Worm (Caenorhabditis elegans) whole organism, early embryonic: ENCODE results near the gene odr-3.

ENCODE experiments used
- B0310.2 ChIP-seq: sonication (generic microtip); optimal IDR thresholded peaks from 2 replicates; lab custom pipeline; 2016; ENCODE audit warnings: mild to moderate bottlenecking, missing genetic modification characterization, missing compliant biosample characterization
- F13C5.2 ChIP-seq: sonication (generic microtip); optimal IDR thresholded peaks from 2 replicates; lab custom pipeline; 2017; ENCODE audit warnings: mild to moderate bottlenecking, missing genetic modification characterization, inconsistent platforms, missing compliant biosample characterization
- aly-1 ChIP-seq: sonication (generic microtip); optimal IDR thresholded peaks from 2 replicates; lab custom pipeline; 2016; ENCODE audit warnings: missing genetic modification characterization, missing compliant biosample characterization
- ama-1 ChIP-seq: fragments of 150-350 bp; optimal IDR thresholded peaks from 2 replicates; lab custom pipeline; 2014
- ceh-13 ChIP-seq: fragments of 200-800 bp; sonication (Bioruptor generic); optimal IDR thresholded peaks from 2 replicates; lab custom pipeline; 2018; ENCODE audit warnings: mild to moderate bottlenecking, missing genetic modification characterization, missing compliant biosample characterization
- ceh-36 ChIP-seq: sonication (generic microtip); optimal IDR thresholded peaks from 2 replicates; lab custom pipeline; 2016; ENCODE audit warnings: missing genetic modification characterization, inconsistent platforms, missing compliant biosample characterization
- ets-7 ChIP-seq: sonication (generic microtip); optimal IDR thresholded peaks from 2 replicates; lab custom pipeline; 2016; ENCODE audit warnings: missing genotype, missing genetic modification characterization, missing compliant biosample characterization
- flt-1 ChIP-seq: fragments of 200-800 bp; sonication (Bioruptor generic); IDR thresholded peaks from 2 replicates; pipeline ENCODE4 v1.3.6; 2022; ENCODE audit warnings: missing genetic modification characterization, missing compliant biosample characterization
- hmbx-1 ChIP-seq: sonication (generic microtip); optimal IDR thresholded peaks from 2 replicates; lab custom pipeline; 2016; ENCODE audit warnings: mild to moderate bottlenecking, missing genetic modification characterization, missing compliant biosample characterization
- hmg-4 ChIP-seq: fragments of 200-800 bp; sonication (Bioruptor generic); optimal IDR thresholded peaks from 2 replicates; lab custom pipeline; 2018; ENCODE audit warnings: mild to moderate bottlenecking, missing genetic modification characterization, missing compliant biosample characterization
- hnd-1 ChIP-seq: sonication (generic microtip); optimal IDR thresholded peaks from 2 replicates; lab custom pipeline; 2016; ENCODE audit warnings: missing genetic modification characterization, missing compliant biosample characterization
- pes-1 ChIP-seq: fragments of 200-800 bp; sonication (Bioruptor generic); IDR thresholded peaks from 2 replicates; pipeline ENCODE4 v1.3.6; 2022; ENCODE audit warnings: missing genetic modification reagents, missing genetic modification characterization, missing compliant biosample characterization
- scrt-1 ChIP-seq: fragments of 200-800 bp; sonication (Bioruptor generic); IDR thresholded peaks from 2 replicates; pipeline ENCODE4 v1.3.6; 2022; ENCODE audit warnings: missing genetic modification characterization, missing compliant biosample characterization
- sea-1 ChIP-seq: fragments of 200-800 bp; sonication (Bioruptor generic); conservative IDR thresholded peaks from 2 replicates; pipeline ENCODE4 v1.3.6; 2022; ENCODE audit warnings: missing genetic modification characterization, missing compliant biosample characterization
- tbx-11 ChIP-seq: fragments of 200-800 bp; sonication (Bioruptor generic); IDR thresholded peaks from 2 replicates; pipeline ENCODE4 v1.3.6; 2022; ENCODE audit warnings: missing genetic modification characterization, missing compliant biosample characterization
- tbx-37 ChIP-seq: fragments of 200-800 bp; sonication (Bioruptor generic); conservative IDR thresholded peaks from 2 replicates; pipeline ENCODE4 v1.3.6; 2022; ENCODE audit warnings: missing genetic modification reagents, missing genetic modification characterization, missing compliant biosample characterization
- tra-4 ChIP-seq: sonication (generic microtip); optimal IDR thresholded peaks from 2 replicates; lab custom pipeline; 2017; ENCODE audit warnings: missing genetic modification characterization, missing compliant biosample characterization

odr-3 gene

ce11 chrV:13285284-13285683, 35.9 kb upstream of the odr-3 start:
- TF ChIP-seq hmbx-1 (tag; lab: Kevin White, UChicago) (no peak), ceh-36 (tag; lab: Kevin White, UChicago) (no peak)

- TF ChIP-seq flt-1 (no peak), ets-7 (tag; lab: Kevin White, UChicago) (no peak), scrt-1 (GFP tag; lab: Robert Waterston, UW) (no peak), sea-1 (no peak), hmbx-1 (tag; lab: Kevin White, UChicago) (no peak), tra-4 (tag; lab: Kevin White, UChicago) (no peak), tbx-11 (GFP tag; lab: Robert Waterston, UW) (no peak), hnd-1 (no peak), ama-1 (lab: Kevin White, UChicago) (no peak), ceh-36 (tag; lab: Kevin White, UChicago) (no peak), tbx-37 (GFP tag; lab: Robert Waterston, UW) (no peak), aly-1 (tag; lab: Kevin White, UChicago) (no peak), F13C5.2 (tag; lab: Kevin White, UChicago) (no peak), pes-1 (GFP tag; lab: Robert Waterston, UW) (no peak), hmg-4 (no peak), ceh-13 (no peak)
Measured at ce11 chrV:13282958-13283357, 33.6 kb upstream of the odr-3 start.

ce11 chrV:13280382-13280781, 31.0 kb upstream of the odr-3 start:
- TF ChIP-seq hnd-1 (no peak), tbx-11 (GFP tag; lab: Robert Waterston, UW) (no peak), ceh-36 (tag; lab: Kevin White, UChicago) (no peak), tbx-37 (GFP tag; lab: Robert Waterston, UW) (no peak), tra-4 (tag; lab: Kevin White, UChicago) (no peak), B0310.2 (tag; lab: Kevin White, UChicago) (no peak), hmbx-1 (tag; lab: Kevin White, UChicago) (no peak)

- TF ChIP-seq sea-1 (no peak), tra-4 (tag; lab: Kevin White, UChicago) (no peak), F13C5.2 (tag; lab: Kevin White, UChicago) (no peak), ama-1 (lab: Kevin White, UChicago) (no peak)
Measured at ce11 chrV:13275959-13276358, 26.6 kb upstream of the odr-3 start, which contains the start of gene F32F2.4. F32F2.4 (plus strand) TSS chrV:13276259.

ce11 chrV:13274615-13275014, 25.3 kb upstream of the odr-3 start:
- TF ChIP-seq ceh-13, result no peak
- TF ChIP-seq hmg-4, result no peak
- no peak for TF ChIP-seq hnd-1
- TF ChIP-seq pes-1 (GFP tag; lab: Robert Waterston, UW), result no peak
- TF ChIP-seq flt-1, result no peak
- no peak for TF ChIP-seq ceh-36 (tag; lab: Kevin White, UChicago)
- TF ChIP-seq tra-4 (tag; lab: Kevin White, UChicago), result no peak
- no peak for TF ChIP-seq ets-7 (tag; lab: Kevin White, UChicago)

- no peak for TF ChIP-seq tra-4 (tag; lab: Kevin White, UChicago)
- TF ChIP-seq ets-7 (tag; lab: Kevin White, UChicago), result no peak
- TF ChIP-seq F13C5.2 (tag; lab: Kevin White, UChicago), result no peak
- TF ChIP-seq ceh-13, result no peak
- TF ChIP-seq hmbx-1 (tag; lab: Kevin White, UChicago), result no peak
- TF ChIP-seq scrt-1 (GFP tag; lab: Robert Waterston, UW), result no peak
- no peak for TF ChIP-seq tbx-11 (GFP tag; lab: Robert Waterston, UW)
- TF ChIP-seq ceh-36 (tag; lab: Kevin White, UChicago), result no peak
- TF ChIP-seq tbx-37 (GFP tag; lab: Robert Waterston, UW), result no peak
- no peak for TF ChIP-seq aly-1 (tag; lab: Kevin White, UChicago)
- TF ChIP-seq hnd-1, result no peak
- TF ChIP-seq sea-1, result no peak
- no peak for TF ChIP-seq pes-1 (GFP tag; lab: Robert Waterston, UW)
- no peak for TF ChIP-seq hmg-4
- no peak for TF ChIP-seq B0310.2 (tag; lab: Kevin White, UChicago)
- no peak for TF ChIP-seq flt-1
- no peak for TF ChIP-seq ama-1 (lab: Kevin White, UChicago)
Measured at ce11 chrV:13273302-13273701, 24.0 kb upstream of the odr-3 start.

ce11 chrV:13272275-13272674, 22.9 kb upstream of the odr-3 start:
- no peak for TF ChIP-seq ceh-36 (tag; lab: Kevin White, UChicago)
- no peak for TF ChIP-seq pes-1 (GFP tag; lab: Robert Waterston, UW)
- no peak for TF ChIP-seq aly-1 (tag; lab: Kevin White, UChicago)
- no peak for TF ChIP-seq tra-4 (tag; lab: Kevin White, UChicago)
- TF ChIP-seq ets-7 (tag; lab: Kevin White, UChicago), result no peak

ce11 chrV:13269228-13269630, 19.9 kb upstream of the odr-3 start:
- TF ChIP-seq ama-1 (lab: Kevin White, UChicago), result no peak
- no peak for TF ChIP-seq tra-4 (tag; lab: Kevin White, UChicago)
- TF ChIP-seq scrt-1 (GFP tag; lab: Robert Waterston, UW), result no peak
- TF ChIP-seq flt-1, result no peak
- TF ChIP-seq ets-7 (tag; lab: Kevin White, UChicago), result no peak
- no peak for TF ChIP-seq hnd-1
- no peak for TF ChIP-seq F13C5.2 (tag; lab: Kevin White, UChicago)
- TF ChIP-seq sea-1, result no peak
- no peak for TF ChIP-seq ceh-13
- TF ChIP-seq tbx-37 (GFP tag; lab: Robert Waterston, UW), result no peak
- TF ChIP-seq hmbx-1 (tag; lab: Kevin White, UChicago), result no peak
- no peak for TF ChIP-seq tbx-11 (GFP tag; lab: Robert Waterston, UW)
